Worm (Caenorhabditis elegans) whole organism, L1 larva: ENCODE measurements around the gene R02F2.4.

Experiments
- aly-2 ChIP-seq: fragments of 150-350 bp; optimal IDR thresholded peaks from 2 replicates; lab custom pipeline; 2014; ENCODE audit warnings: missing biosample characterization, missing genetic modification characterization
- egl-27 ChIP-seq, 2 experiments: fragments of 150-350 bp in 1 of 2; sonication (generic microtip); optimal IDR thresholded peaks; 3 replicates each; lab custom pipeline; 2017 to 2018; ENCODE audit warnings: missing biosample characterization in 2 of 2, missing genetic modification characterization in 2 of 2, missing genetic modification reagents in 2 of 2
- hpl-2 ChIP-seq: fragments of 150-350 bp; optimal IDR thresholded peaks from 2 replicates; lab custom pipeline; 2014; ENCODE audit warnings: missing biosample characterization, missing genetic modification reagents, missing genetic modification characterization
- pqm-1 ChIP-seq: sonication (generic microtip); optimal IDR thresholded peaks from 3 replicates; lab custom pipeline; 2017; ENCODE audit warnings: missing biosample characterization, missing genetic modification characterization
- swsn-7 ChIP-seq: sonication (generic microtip); optimal IDR thresholded peaks from 2 replicates; lab custom pipeline; 2016; ENCODE audit warnings: missing genetic modification characterization, missing compliant biosample characterization

DNA sequence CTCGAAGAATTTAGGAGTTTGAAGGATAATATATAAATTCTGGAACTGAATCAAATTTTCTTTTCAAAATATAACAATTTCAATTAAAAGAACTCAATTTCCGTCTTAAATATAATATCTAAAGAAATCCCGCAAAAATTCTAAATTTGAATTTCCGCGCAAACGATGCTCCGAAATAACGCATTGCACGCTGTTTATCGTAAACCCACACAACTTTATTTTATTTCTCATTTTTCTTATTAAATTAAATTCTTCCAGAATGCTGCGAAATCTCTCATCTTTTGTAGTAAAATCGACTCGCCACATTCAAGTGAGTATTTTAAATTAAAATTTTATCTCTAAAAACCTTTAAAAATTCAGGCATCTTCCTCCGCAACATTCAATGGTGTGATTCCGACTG is 14.9 kb downstream of the R02F2.4 start, which contains the start of gene R02F2.9:
- TF ChIP-seq hpl-2, result no peak
- no peak for TF ChIP-seq egl-27 (tag; optimal IDR thresholded peaks at IDR 0.05; lab: Kevin White, UChicago)
- TF ChIP-seq swsn-7 (tag; lab: Kevin White, UChicago), result peak; percentile 71
- no peak for TF ChIP-seq pqm-1 (tag; lab: Kevin White, UChicago)
- peak; percentile 13 for TF ChIP-seq aly-2 (tag; lab: Kevin White, UChicago)
